Fruit fly (Drosophila melanogaster) whole organism, pupa: ENCODE results near the gene NUCB1.

ENCODE experiments used
- CG10348 ChIP-seq: fragments of 200-800 bp; sonication (Bioruptor generic); IDR thresholded peaks from 2 replicates; pipeline ENCODE4 v1.3.6; 2022; ENCODE audit warnings: missing biosample characterization, missing genetic modification characterization
- CG12605 ChIP-seq: fragments of 200-800 bp; sonication (Bioruptor generic); IDR thresholded peaks from 2 replicates; pipeline ENCODE4 v1.3.6; 2022; ENCODE audit warnings: missing biosample characterization, missing genetic modification characterization
- CG13204 ChIP-seq: fragments of 200-800 bp; sonication (Bioruptor generic); optimal IDR thresholded peaks from 2 replicates; lab custom pipeline; 2018; ENCODE audit warnings: missing biosample characterization, mild to moderate bottlenecking, missing genetic modification characterization, moderate library complexity
- CG14655 ChIP-seq: fragments of 200-800 bp; sonication (Bioruptor generic); optimal IDR thresholded peaks from 3 replicates; lab custom pipeline; 2017; ENCODE audit warnings: mild to moderate bottlenecking, missing biosample characterization, missing genetic modification reagents, missing genetic modification characterization
- CG15710 ChIP-seq: fragments of 200-800 bp; sonication (Bioruptor generic); optimal IDR thresholded peaks from 2 replicates; lab custom pipeline; 2018; ENCODE audit warnings: missing biosample characterization, mild to moderate bottlenecking, missing genetic modification characterization, moderate library complexity
- CG17806 ChIP-seq: fragments of 200-800 bp; sonication (Bioruptor generic); optimal IDR thresholded peaks from 2 replicates; lab custom pipeline; 2018; ENCODE audit warnings: missing biosample characterization, mild to moderate bottlenecking, missing genetic modification characterization, moderate library complexity
- CG32121 ChIP-seq: fragments of 200-800 bp; sonication (Bioruptor generic); IDR thresholded peaks from 2 replicates; pipeline ENCODE4 v1.3.6; 2022; ENCODE audit warnings: missing biosample characterization, missing genetic modification characterization
- CG34367 ChIP-seq: fragments of 200-800 bp; sonication (Bioruptor generic); optimal IDR thresholded peaks from 2 replicates; lab custom pipeline; 2018; ENCODE audit warnings: missing biosample characterization, mild to moderate bottlenecking, missing genetic modification characterization
- CG4496 ChIP-seq: fragments of 200-800 bp; sonication (Bioruptor generic); IDR thresholded peaks from 3 replicates; pipeline ENCODE4 v1.3.6; 2022; ENCODE audit warnings: missing biosample characterization, missing genetic modification characterization
- CG8159 ChIP-seq: fragments of 200-800 bp; sonication (Bioruptor generic); optimal IDR thresholded peaks from 3 replicates; lab custom pipeline; 2018; ENCODE audit warnings: missing biosample characterization, mild to moderate bottlenecking, missing genetic modification characterization, moderate library complexity
- CG8301 ChIP-seq: fragments of 200-800 bp; sonication (Bioruptor generic); optimal IDR thresholded peaks from 2 replicates; lab custom pipeline; 2018; ENCODE audit warnings: missing biosample characterization, mild to moderate bottlenecking, missing genetic modification characterization
- CG9948 ChIP-seq: fragments of 200-800 bp; sonication (Bioruptor generic); optimal IDR thresholded peaks from 2 replicates; lab custom pipeline; 2018; ENCODE audit warnings: missing biosample characterization, mild to moderate bottlenecking, missing genetic modification characterization, moderate library complexity
- D1 ChIP-seq: fragments of 200-800 bp; sonication (Bioruptor generic); optimal IDR thresholded peaks from 2 replicates; lab custom pipeline; 2018; ENCODE audit warnings: missing biosample characterization, mild to moderate bottlenecking, missing genetic modification characterization, moderate library complexity
- EcR ChIP-seq: fragments of 200-800 bp; sonication (Bioruptor generic); optimal IDR thresholded peaks from 3 replicates; lab custom pipeline; 2019; ENCODE audit warnings: missing biosample characterization, missing genetic modification characterization, mild to moderate bottlenecking, moderate library complexity, missing genetic modification reagents
- Ets98B ChIP-seq: fragments of 200-800 bp; sonication (Bioruptor generic); IDR thresholded peaks from 2 replicates; pipeline ENCODE4 v1.3.6; 2022; ENCODE audit warnings: missing biosample characterization, missing genetic modification characterization
- Pif1A ChIP-seq: fragments of 200-800 bp; sonication (Bioruptor generic); optimal IDR thresholded peaks from 3 replicates; lab custom pipeline; 2016; ENCODE audit warnings: missing biosample characterization, missing genetic modification characterization
- Pif1B ChIP-seq: fragments of 200-800 bp; sonication (Bioruptor generic); optimal IDR thresholded peaks from 3 replicates; lab custom pipeline; 2016; ENCODE audit warnings: missing biosample characterization, missing genetic modification characterization
- Snoo ChIP-seq: fragments of 200-800 bp; sonication (Bioruptor generic); optimal IDR thresholded peaks from 3 replicates; lab custom pipeline; 2017; ENCODE audit warnings: missing biosample characterization, mild to moderate bottlenecking, missing genetic modification characterization, inconsistent platforms
- fd96Ca ChIP-seq: fragments of 200-800 bp; sonication (Bioruptor generic); IDR thresholded peaks from 3 replicates; pipeline ENCODE4 v1.3.6; 2022; ENCODE audit warnings: missing biosample characterization, missing genetic modification characterization
- gl ChIP-seq: fragments of 200-800 bp; sonication (Bioruptor generic); optimal IDR thresholded peaks from 2 replicates; lab custom pipeline; 2018; ENCODE audit warnings: missing biosample characterization, mild to moderate bottlenecking, missing genetic modification characterization
- rn ChIP-seq: fragments of 200-800 bp; sonication (Bioruptor generic); IDR thresholded peaks from 2 replicates; pipeline ENCODE4 v1.3.6; 2022; ENCODE audit warnings: missing biosample characterization, missing genetic modification characterization

Gene NUCB1

dm6 chr3L:17802107-17802506 is at the start of gene NUCB1:
NUCB1 (minus strand) TSS chr3L:17802279.
- TF ChIP-seq Pif1A (GFP tag; lab: Kevin White, UChicago), result no peak
- TF ChIP-seq CG9948 (tag; lab: Kevin White, UChicago), result no peak
- no peak for TF ChIP-seq Ets98B (GFP tag; lab: Robert Waterston, UW)
- TF ChIP-seq fd96Ca (GFP tag; lab: Robert Waterston, UW), result no peak
- TF ChIP-seq CG4496, result no peak
- TF ChIP-seq EcR (GFP tag; lab: Kevin White, UChicago), result no peak
- TF ChIP-seq gl (tag; lab: Kevin White, UChicago), result no peak
- TF ChIP-seq CG10348, result no peak
- no peak for TF ChIP-seq Pif1B (GFP tag; lab: Kevin White, UChicago)
- TF ChIP-seq, all 21 proteins: peak for 0

- TF ChIP-seq D1 (peak; percentile 53), Ets98B (GFP tag; lab: Robert Waterston, UW) (no peak), CG4496 (no peak)
Measured at dm6 chr3L:17849517-17849916, 47.4 kb upstream of the NUCB1 start, which contains the start of gene TrpRS-m. TrpRS-m (plus strand) TSS chr3L:17849727.

- TF ChIP-seq CG13204 (GFP tag; lab: Kevin White, UChicago) (no peak), CG4496 (0 out of 3 replicates have a peak, but pooled peaks have one; percentile 27)
- TF ChIP-seq, all 21 proteins: peak for 1
Measured at dm6 chr3L:17846982-17847355, 44.9 kb upstream of the NUCB1 start.

dm6 chr3L:17846169-17846981 is 44.3 kb upstream of the NUCB1 start, which contains the start of the genes MED19 and CG7430:
MED19 (minus strand) TSS chr3L:17846501.
CG7430 (plus strand) TSS chr3L:17846916.
- no peak; the same call in 1 of the 2 replicates for TF ChIP-seq Ets98B (GFP tag; lab: Robert Waterston, UW)
- TF ChIP-seq EcR (GFP tag; lab: Kevin White, UChicago), result peak; percentile 87
- TF ChIP-seq CG14655, result no peak
- no peak for TF ChIP-seq CG32121 (GFP tag; lab: Robert Waterston, UW)
- no peak for TF ChIP-seq Snoo (tag; lab: Kevin White, UChicago)
- no peak for TF ChIP-seq rn (GFP tag; lab: Robert Waterston, UW)
- TF ChIP-seq fd96Ca (GFP tag; lab: Robert Waterston, UW), result no peak
- no peak for TF ChIP-seq CG15710 (tag; lab: Kevin White, UChicago)
- no peak for TF ChIP-seq Pif1B (GFP tag; lab: Kevin White, UChicago)
- peak; percentile 24 for TF ChIP-seq gl (tag; lab: Kevin White, UChicago)
- peak; percentile 54; the same call in 2 of the 3 replicates for TF ChIP-seq CG4496
- TF ChIP-seq CG12605 (GFP tag; lab: Robert Waterston, UW), result peak; percentile 29; the same call in 1 of the 2 replicates

- no peak for TF ChIP-seq rn (GFP tag; lab: Robert Waterston, UW)
- TF ChIP-seq CG17806, result peak; percentile 10
- no peak for TF ChIP-seq CG10348
- no peak for TF ChIP-seq CG8301
- no peak for TF ChIP-seq CG8159 (tag; lab: Kevin White, UChicago)
- TF ChIP-seq D1, result no peak
- TF ChIP-seq gl (tag; lab: Kevin White, UChicago), result no peak
- no peak for TF ChIP-seq CG13204 (GFP tag; lab: Kevin White, UChicago)
- 0 out of 3 replicates have a peak, but pooled peaks have one; percentile 17 for TF ChIP-seq fd96Ca (GFP tag; lab: Robert Waterston, UW)
- TF ChIP-seq CG12605 (GFP tag; lab: Robert Waterston, UW), result 0 out of 2 replicates have a peak, but pooled peaks have one; percentile 19
- TF ChIP-seq CG32121 (GFP tag; lab: Robert Waterston, UW), result 0 out of 2 replicates have a peak, but pooled peaks have one; percentile 33
- no peak for TF ChIP-seq Pif1B (GFP tag; lab: Kevin White, UChicago)
- TF ChIP-seq CG9948 (tag; lab: Kevin White, UChicago), result no peak
- peak; percentile 38 for TF ChIP-seq EcR (GFP tag; lab: Kevin White, UChicago)
- TF ChIP-seq CG34367 (tag; lab: Kevin White, UChicago), result no peak
- no peak for TF ChIP-seq Pif1A (GFP tag; lab: Kevin White, UChicago)
- TF ChIP-seq CG15710 (tag; lab: Kevin White, UChicago), result no peak
- TF ChIP-seq CG14655, result no peak
- no peak; the same call in 2 of the 3 replicates for TF ChIP-seq CG4496
- TF ChIP-seq Snoo (tag; lab: Kevin White, UChicago), result peak; percentile 2
- no peak for TF ChIP-seq Ets98B (GFP tag; lab: Robert Waterston, UW)
Measured at dm6 chr3L:17842892-17843703, 41.0 kb upstream of the NUCB1 start, which contains the start of gene CG5567. CG5567 (minus strand) TSS chr3L:17843544.

dm6 chr3L:17841085-17841606 is 39.1 kb upstream of the NUCB1 start, which contains the start of gene CG5577:
CG5577 (minus strand) TSS chr3L:17841427.
- TF ChIP-seq EcR (GFP tag; lab: Kevin White, UChicago), result peak; percentile 89
- TF ChIP-seq CG4496, result peak; percentile 87
- no peak for TF ChIP-seq fd96Ca (GFP tag; lab: Robert Waterston, UW)
- 0 out of 2 replicates have a peak, but pooled peaks have one; percentile 25 for TF ChIP-seq CG32121 (GFP tag; lab: Robert Waterston, UW)
